Fruit fly (Drosophila melanogaster) whole organism, embryonic: Measurements from ENCODE around the gene CG13315.

ENCODE experiments used
- BtbVII ChIP-seq: fragments of 200-800 bp; sonication (Bioruptor generic); optimal IDR thresholded peaks from 3 replicates; lab custom pipeline; 2017; ENCODE audit warnings: missing biosample characterization, mild to moderate bottlenecking, missing genetic modification characterization
- Bteb2 ChIP-seq: fragments of 200-800 bp; sonication (Bioruptor generic); optimal IDR thresholded peaks from 2 replicates; lab custom pipeline; 2016; ENCODE audit warnings: missing biosample characterization, missing genetic modification characterization
- CG11247 ChIP-seq: fragments of 200-800 bp; sonication (Bioruptor generic); IDR thresholded peaks from 2 replicates; pipeline ENCODE4 v1.3.6; 2022; ENCODE audit warnings: missing biosample characterization, missing genetic modification characterization
- CG12104 ChIP-seq: fragments of 200-800 bp; sonication (Bioruptor generic); optimal IDR thresholded peaks from 3 replicates; lab custom pipeline; 2016; ENCODE audit warnings: missing biosample characterization, missing genetic modification characterization
- CG12299 ChIP-seq: fragments of 200-800 bp; sonication (Bioruptor generic); optimal IDR thresholded peaks from 2 replicates; lab custom pipeline; 2018; ENCODE audit warnings: missing biosample characterization, mild to moderate bottlenecking, missing genetic modification characterization
- CG1233 ChIP-seq: fragments of 200-800 bp; sonication (Bioruptor generic); optimal IDR thresholded peaks from 4 replicates; lab custom pipeline; 2018; ENCODE audit warnings: missing biosample characterization, mild to moderate bottlenecking, missing genetic modification characterization
- CG13123 ChIP-seq: fragments of 200-800 bp; sonication (Bioruptor generic); optimal IDR thresholded peaks from 2 replicates; lab custom pipeline; 2016; ENCODE audit warnings: missing biosample characterization, missing genetic modification characterization
- CG16815 ChIP-seq: fragments of 200-800 bp; sonication (Bioruptor generic); optimal IDR thresholded peaks from 3 replicates; lab custom pipeline; 2017; ENCODE audit warnings: missing biosample characterization, mild to moderate bottlenecking, missing genetic modification characterization
- CG18619 ChIP-seq: fragments of 200-800 bp; sonication (Bioruptor generic); optimal IDR thresholded peaks from 3 replicates; lab custom pipeline; 2017; ENCODE audit warnings: missing biosample characterization, mild to moderate bottlenecking, missing genetic modification characterization
- CG18764 ChIP-seq: fragments of 200-800 bp; sonication (Bioruptor generic); optimal IDR thresholded peaks from 3 replicates; lab custom pipeline; 2016; ENCODE audit warnings: missing biosample characterization, missing genetic modification characterization
- CG2199 ChIP-seq: fragments of 200-800 bp; sonication (Bioruptor generic); IDR thresholded peaks from 3 replicates; pipeline ENCODE4 v1.3.6; 2022; ENCODE audit warnings: missing biosample characterization, missing genetic modification characterization
- CG3065 ChIP-seq: fragments of 200-800 bp; sonication (Bioruptor generic); optimal IDR thresholded peaks from 2 replicates; lab custom pipeline; 2016; ENCODE audit warnings: missing biosample characterization, missing genetic modification characterization
- CG31224 ChIP-seq: fragments of 200-800 bp; sonication (Bioruptor generic); IDR thresholded peaks from 2 replicates; pipeline ENCODE4 v1.3.6; 2022; ENCODE audit warnings: missing biosample characterization, missing genetic modification characterization
- CG3163 ChIP-seq: fragments of 200-800 bp; sonication (Bioruptor generic); optimal IDR thresholded peaks from 3 replicates; lab custom pipeline; 2016; ENCODE audit warnings: missing biosample characterization, missing genetic modification characterization
- CG4360 ChIP-seq: fragments of 200-800 bp; sonication (Bioruptor generic); IDR thresholded peaks from 2 replicates; pipeline ENCODE4 v1.3.6; 2022; ENCODE audit warnings: missing biosample characterization, missing genetic modification characterization
- CG5953 ChIP-seq: fragments of 200-800 bp; sonication (Bioruptor generic); IDR thresholded peaks from 2 replicates; pipeline ENCODE4 v1.3.6; 2022; ENCODE audit warnings: missing biosample characterization, missing genetic modification characterization
- CG8290 ChIP-seq, 3 experiments: fragments of 200-800 bp; sonication (Bioruptor generic); optimal IDR thresholded peaks; 2 replicates each; lab custom pipeline; 2016 to 2019; ENCODE audit warnings: missing biosample characterization in 3 of 3, missing genetic modification characterization in 3 of 3, mild to moderate bottlenecking in 2 of 3, moderate library complexity in 1 of 3
- CG8359 ChIP-seq: fragments of 200-800 bp; sonication (Bioruptor generic); optimal IDR thresholded peaks from 2 replicates; lab custom pipeline; 2017; ENCODE audit warnings: missing biosample characterization, mild to moderate bottlenecking, missing genetic modification characterization, borderline replicate concordance
- CG9727 ChIP-seq: fragments of 200-800 bp; sonication (Bioruptor generic); optimal IDR thresholded peaks from 3 replicates; lab custom pipeline; 2017; ENCODE audit warnings: missing biosample characterization, mild to moderate bottlenecking, missing genetic modification characterization
- Deaf1 ChIP-seq: fragments of 200-800 bp; optimal IDR thresholded peaks from 3 replicates; lab custom pipeline; 2019; ENCODE audit warnings: missing biosample characterization, mild to moderate bottlenecking, missing genetic modification characterization, moderate library complexity
- Dek ChIP-seq: fragments of 200-800 bp; sonication (Bioruptor generic); optimal IDR thresholded peaks from 3 replicates; lab custom pipeline; 2019; ENCODE audit warnings: missing biosample characterization, mild to moderate bottlenecking, missing genetic modification characterization, moderate library complexity
- Dll ChIP-seq: fragments of 200-800 bp; sonication (Bioruptor generic); IDR thresholded peaks from 4 replicates; pipeline ENCODE4 v1.3.6; 2022; ENCODE audit warnings: missing biosample characterization, missing genetic modification characterization; ENCODE audit not compliant: partially characterized antibody
- Doc3 ChIP-seq: fragments of 200-800 bp; sonication (Bioruptor generic); IDR thresholded peaks from 3 replicates; pipeline ENCODE4 v1.3.6; 2022; ENCODE audit warnings: missing biosample characterization, missing genetic modification characterization; ENCODE audit not compliant: partially characterized antibody
- Gug ChIP-seq: fragments of 200-800 bp; sonication (Bioruptor generic); IDR thresholded peaks from 4 replicates; pipeline ENCODE4 v1.3.6; 2022; ENCODE audit warnings: missing biosample characterization, missing genetic modification characterization
- HmgD ChIP-seq: fragments of 200-800 bp; sonication (Bioruptor generic); optimal IDR thresholded peaks from 3 replicates; lab custom pipeline; 2016; ENCODE audit warnings: missing biosample characterization, missing genetic modification characterization
- Hr51 ChIP-seq, 2 experiments: fragments of 200-800 bp; sonication (Bioruptor generic); optimal IDR thresholded peaks; 2 replicates in 1 of 2; 3 replicates in 1 of 2; lab custom pipeline; 2016 to 2018; ENCODE audit warnings: missing biosample characterization in 2 of 2, missing genetic modification characterization in 2 of 2, mild to moderate bottlenecking in 1 of 2, moderate library complexity in 1 of 2
- Med ChIP-seq: fragments of 200-800 bp; sonication (Bioruptor generic); peaks from one replicate; lab custom pipeline; 2016; ENCODE audit warnings: missing biosample characterization, missing genetic modification characterization, mild to moderate bottlenecking, inconsistent platforms, moderate library complexity
- NC2β ChIP-seq: fragments of 200-800 bp; sonication (Bioruptor generic); optimal IDR thresholded peaks from 2 replicates; lab custom pipeline; 2016; ENCODE audit warnings: missing biosample characterization, missing genetic modification characterization
- NFAT ChIP-seq: fragments of 200-800 bp; sonication (Bioruptor generic); IDR thresholded peaks from 2 replicates; pipeline ENCODE4 v1.3.6; 2022; ENCODE audit warnings: missing biosample characterization, missing genetic modification characterization
- Pdp1 ChIP-seq, 2 experiments: fragments of 200-800 bp; sonication (Bioruptor generic); optimal IDR thresholded peaks; 3 replicates each; lab custom pipeline; 2016; ENCODE audit warnings: missing biosample characterization in 2 of 2, missing genetic modification characterization in 2 of 2, mild to moderate bottlenecking in 1 of 2, moderate library complexity in 1 of 2
- Poxn ChIP-seq: fragments of 200-800 bp; sonication (Bioruptor generic); IDR thresholded peaks from 2 replicates; pipeline ENCODE4 v1.3.6; 2022; ENCODE audit warnings: missing biosample characterization, missing genetic modification characterization
- Sox102F ChIP-seq: fragments of 200-800 bp; sonication (Bioruptor generic); optimal IDR thresholded peaks from 2 replicates; lab custom pipeline; 2018; ENCODE audit warnings: missing biosample characterization, mild to moderate bottlenecking, missing genetic modification characterization, moderate library complexity
- cas ChIP-seq: fragments of 200-800 bp; sonication (Bioruptor generic); IDR thresholded peaks from 2 replicates; pipeline ENCODE4 v1.3.6; 2022; ENCODE audit warnings: missing biosample characterization, missing genetic modification characterization
- da ChIP-seq: fragments of 200-800 bp; sonication (Bioruptor generic); optimal IDR thresholded peaks from 2 replicates; lab custom pipeline; 2016; ENCODE audit warnings: missing biosample characterization, missing genetic modification characterization
- fd3F ChIP-seq: fragments of 200-800 bp; sonication (Bioruptor generic); optimal IDR thresholded peaks from 2 replicates; lab custom pipeline; 2018; ENCODE audit warnings: missing biosample characterization, mild to moderate bottlenecking, missing genetic modification characterization, moderate library complexity
- gfzf ChIP-seq: fragments of 200-800 bp; sonication (Bioruptor generic); optimal IDR thresholded peaks from 2 replicates; lab custom pipeline; 2016; ENCODE audit warnings: missing biosample characterization, mild to moderate bottlenecking, missing genetic modification characterization, moderate library complexity
- gro ChIP-seq: fragments of 200-800 bp; sonication (Bioruptor generic); optimal IDR thresholded peaks from 2 replicates; lab custom pipeline; 2016; ENCODE audit warnings: missing biosample characterization, missing genetic modification characterization
- gt ChIP-seq: fragments of 200-800 bp; sonication (Bioruptor generic); IDR thresholded peaks from 2 replicates; pipeline ENCODE4 v1.3.6; 2022; ENCODE audit warnings: missing biosample characterization, missing genetic modification characterization
- jigr1 ChIP-seq: fragments of 200-800 bp; sonication (Bioruptor generic); IDR thresholded peaks from 3 replicates; pipeline ENCODE4 v1.3.6; 2022; ENCODE audit warnings: missing biosample characterization, missing genetic modification characterization
- nerfin-2 ChIP-seq: fragments of 200-800 bp; sonication (Bioruptor generic); IDR thresholded peaks from 2 replicates; pipeline ENCODE4 v1.3.6; 2022; ENCODE audit warnings: missing biosample characterization, missing genetic modification characterization; ENCODE audit not compliant: partially characterized antibody
- nom ChIP-seq: fragments of 200-800 bp; sonication (Bioruptor generic); optimal IDR thresholded peaks from 2 replicates; lab custom pipeline; 2017; ENCODE audit warnings: missing biosample characterization, missing genetic modification characterization, mild to moderate bottlenecking, moderate library complexity, missing genetic modification reagents
- pfk ChIP-seq: fragments of 200-800 bp; sonication (Bioruptor generic); optimal IDR thresholded peaks from 2 replicates; lab custom pipeline; 2018; ENCODE audit warnings: missing biosample characterization, mild to moderate bottlenecking, missing genetic modification characterization, moderate library complexity
- prd ChIP-seq, 3 experiments: fragments of >200 bp in 2 of 3; fragments of 200-800 bp in 1 of 3; sonication (Bioruptor generic) in 1 of 3; optimal IDR thresholded peaks in 2 of 3; IDR thresholded peaks in 1 of 3; 2 replicates in 2 of 3; 3 replicates in 1 of 3; pipeline versions ENCODE4 v1.3.6 to Lab custom; 2017 to 2022; ENCODE audit warnings: missing biosample characterization in 1 of 3, missing genetic modification characterization in 1 of 3
- pum ChIP-seq: fragments of 200-800 bp; sonication (Bioruptor generic); optimal IDR thresholded peaks from 2 replicates; lab custom pipeline; 2016; ENCODE audit warnings: missing biosample characterization, missing genetic modification characterization
- rib ChIP-seq: fragments of 200-800 bp; sonication (Bioruptor generic); IDR thresholded peaks from 2 replicates; pipeline ENCODE4 v1.3.6; 2022; ENCODE audit warnings: missing biosample characterization, missing genetic modification characterization
- row ChIP-seq: fragments of 200-800 bp; sonication (Bioruptor generic); IDR thresholded peaks from 3 replicates; pipeline ENCODE4 v1.3.6; 2022; ENCODE audit warnings: missing biosample characterization, missing genetic modification characterization
- slou ChIP-seq: fragments of 200-800 bp; sonication (Bioruptor generic); optimal IDR thresholded peaks from 3 replicates; lab custom pipeline; 2016; ENCODE audit warnings: missing biosample characterization, missing genetic modification characterization
- sob ChIP-seq: fragments of 200-800 bp; sonication (Bioruptor generic); IDR thresholded peaks from 2 replicates; pipeline ENCODE4 v1.3.6; 2022; ENCODE audit warnings: missing biosample characterization, missing genetic modification characterization
- wdn ChIP-seq: fragments of 200-800 bp; sonication (Bioruptor generic); IDR thresholded peaks from 2 replicates; pipeline ENCODE4 v1.3.6; 2022; ENCODE audit warnings: missing biosample characterization, missing genetic modification characterization
- wek ChIP-seq: fragments of 200-800 bp; sonication (Bioruptor generic); optimal IDR thresholded peaks from 3 replicates; lab custom pipeline; 2018; ENCODE audit warnings: missing biosample characterization, mild to moderate bottlenecking, missing genetic modification characterization, moderate library complexity

The CG13315 gene

dm6 chr3L:9065997-9066441 lies 30.7 kb upstream of the CG13315 start, which contains the start of gene Argk1 (continued):
- TF ChIP-seq CG8290 (GFP tag; optimal IDR thresholded peaks at IDR 0.05; lab: Kevin White, UChicago): no peak
- peak in 1 of 2 experiments; percentile 49 for TF ChIP-seq CG8290 (tag; optimal IDR thresholded peaks at IDR 0.05; lab: Kevin White, UChicago)
- no peak for TF ChIP-seq nom
- no peak for TF ChIP-seq pfk (GFP tag; lab: Kevin White, UChicago)
- TF ChIP-seq CG13123: peak; percentile 1
- 0 out of 2 replicates have a peak, but pooled peaks have one; percentile 31 for TF ChIP-seq CG31224 (GFP tag; lab: Robert Waterston, UW)
- TF ChIP-seq Hr51 (GFP tag; optimal IDR thresholded peaks at IDR 0.05; lab: Kevin White, UChicago): peak; percentile 3 to 82
- TF ChIP-seq cas (GFP tag; lab: Robert Waterston, UW): no peak
- peak; percentile 17 for TF ChIP-seq slou (GFP tag; lab: Kevin White, UChicago)
- no peak for TF ChIP-seq da (GFP tag; lab: Kevin White, UChicago)
- TF ChIP-seq CG16815 (GFP tag; lab: Kevin White, UChicago): peak; percentile 11
- peak; percentile 42 for TF ChIP-seq CG9727 (GFP tag; lab: Kevin White, UChicago)
- peak; percentile 58 for TF ChIP-seq wdn (GFP tag; lab: Robert Waterston, UW)
- TF ChIP-seq nerfin-2 (GFP tag; lab: Robert Waterston, UW): no peak
- TF ChIP-seq jigr1 (GFP tag; lab: Robert Waterston, UW): no peak
- TF ChIP-seq prd (optimal IDR thresholded peaks at IDR 0.05; lab: Kevin White, UChicago): no peak
- TF ChIP-seq prd (GFP tag; IDR thresholded peaks at IDR 0.05; lab: Robert Waterston, UW): peak; percentile 39; the same call in 1 of the 3 replicates
- TF ChIP-seq pum: no peak
- TF ChIP-seq NC2β (GFP tag; lab: Kevin White, UChicago): no peak
- TF ChIP-seq row (GFP tag; lab: Robert Waterston, UW): peak; percentile 79
- TF ChIP-seq Dek (tag; lab: Kevin White, UChicago): peak; percentile 55
- peak; percentile 66 for TF ChIP-seq sob
- TF ChIP-seq Gug (GFP tag; lab: Robert Waterston, UW): peak; percentile 22; the same call in 1 of the 4 replicates
- TF ChIP-seq CG18619: peak; percentile 68
- no peak for TF ChIP-seq gro (GFP tag; lab: Kevin White, UChicago)
- no peak for TF ChIP-seq CG3163
- peak; percentile 36 for TF ChIP-seq fd3F
- TF ChIP-seq gfzf (GFP tag; lab: Kevin White, UChicago): no peak
- no peak for TF ChIP-seq Pdp1 (GFP tag; optimal IDR thresholded peaks at IDR 0.05; lab: Kevin White, UChicago)
- TF ChIP-seq CG4360 (GFP tag; lab: Robert Waterston, UW): no peak
- TF ChIP-seq Deaf1 (tag; lab: Kevin White, UChicago): peak; percentile 68
- TF ChIP-seq CG11247 (GFP tag; lab: Robert Waterston, UW): 0 out of 2 replicates have a peak, but pooled peaks have one; percentile 16
- TF ChIP-seq CG12104: no peak
- TF ChIP-seq CG18764: no peak
- no peak for TF ChIP-seq HmgD (GFP tag; lab: Kevin White, UChicago)
- TF ChIP-seq CG12299 (tag; lab: Kevin White, UChicago): no peak
- TF ChIP-seq CG2199 (GFP tag; lab: Robert Waterston, UW): no peak
- TF ChIP-seq CG5953 (GFP tag; lab: Robert Waterston, UW): no peak; the same call in 1 of the 2 replicates
- TF ChIP-seq Sox102F (GFP tag; lab: Kevin White, UChicago): peak; percentile 71
- TF ChIP-seq Bteb2: peak; percentile 0
- no peak for TF ChIP-seq gt (GFP tag; lab: Robert Waterston, UW)
- TF ChIP-seq Doc3 (GFP tag; lab: Robert Waterston, UW): no peak
- no peak for TF ChIP-seq NFAT (GFP tag; lab: Robert Waterston, UW)
- no peak for TF ChIP-seq wek (GFP tag; lab: Kevin White, UChicago)
- no peak for TF ChIP-seq Med (GFP tag; lab: Kevin White, UChicago)
- no peak for TF ChIP-seq CG8359 (GFP tag; lab: Kevin White, UChicago)
- TF ChIP-seq CG3065: no peak
- no peak for TF ChIP-seq Poxn
- no peak for TF ChIP-seq CG1233 (GFP tag; lab: Kevin White, UChicago)
- no peak for TF ChIP-seq rib (GFP tag; lab: Robert Waterston, UW)
- TF ChIP-seq BtbVII (GFP tag; lab: Kevin White, UChicago): no peak
- TF ChIP-seq Dll (GFP tag; lab: Robert Waterston, UW): no peak
